Worm (Caenorhabditis elegans): Measurements from ENCODE around the gene W03C9.8.
A peak's percentile ranks its signal among the peaks of the same experiment; 100 is the strongest.

The W03C9.8 gene

DNA sequence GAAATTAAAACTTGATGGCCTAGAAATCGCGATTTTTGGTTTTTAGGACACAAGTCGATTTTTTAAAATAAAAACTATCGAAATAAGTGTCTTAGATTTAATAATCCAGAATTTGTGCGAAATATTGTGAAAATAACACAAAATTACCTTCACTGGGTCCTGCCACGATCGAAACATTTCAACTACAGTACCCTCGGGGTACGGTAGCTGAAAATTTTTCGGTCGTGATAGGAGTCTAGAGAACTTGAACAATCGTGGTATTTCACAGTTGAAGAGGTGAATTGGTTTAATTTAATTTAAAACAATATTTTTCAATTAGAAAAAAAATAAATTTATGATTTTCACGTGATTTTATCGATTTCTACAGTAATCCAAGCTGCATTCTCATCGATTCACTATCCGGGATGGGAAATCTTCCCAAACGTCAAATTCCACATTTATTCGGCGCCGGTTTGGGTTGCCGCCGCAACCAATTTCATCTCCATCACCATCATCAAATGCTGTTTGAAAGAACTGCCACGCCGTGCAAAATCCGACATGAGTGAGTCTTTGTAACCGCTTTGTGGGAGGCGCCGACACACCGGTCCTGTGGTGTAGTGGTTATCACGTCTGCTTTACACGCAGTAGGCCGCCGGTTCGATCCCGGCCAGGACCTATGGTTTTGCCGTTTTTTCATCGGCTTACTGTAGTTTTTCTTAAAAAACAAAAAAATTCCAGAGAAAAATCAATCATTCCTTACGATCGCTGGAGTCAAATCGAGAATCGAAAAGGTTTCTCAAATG, 10.4 kb downstream of the W03C9.8 start (continued):
- TF ChIP-seq ZK185.1 (tag; optimal IDR thresholded peaks at IDR 0.05; ENCODE audit: poor library complexity, severe bottlenecking) (no peak), lsl-1 (GFP tag; optimal IDR thresholded peaks at IDR 0.05) (peak; percentile 74), F49E8.2 (tag; optimal IDR thresholded peaks at IDR 0.05; ENCODE audit: insufficient read depth) (peak; percentile 32), ets-4 (GFP tag; optimal IDR thresholded peaks at IDR 0.05) (no peak), sptf-2 (GFP tag; optimal IDR thresholded peaks at IDR 0.05) (no peak), lin-54 (GFP tag; optimal IDR thresholded peaks at IDR 0.05) (peak; percentile 5), mel-28 (tag; optimal IDR thresholded peaks at IDR 0.05; ENCODE audit: borderline replicate concordance) (no peak), cebp-2 (GFP tag; IDR thresholded peaks at IDR 0.05) (no peak), hrde-1 (tag; optimal IDR thresholded peaks at IDR 0.05; ENCODE audit: borderline replicate concordance) (no peak), Y79H2A.3 (GFP tag; conservative IDR thresholded peaks at IDR 0.05) (no peak), Y56A3A.18 (GFP tag; IDR thresholded peaks at IDR 0.05) (no peak), F33H1.4 (GFP tag; IDR thresholded peaks at IDR 0.05) (peak; percentile 30; the same call in 1 of the 2 replicates), hsf-1 (GFP tag; IDR thresholded peaks at IDR 0.05) (no peak), T07F8.4 (tag; optimal IDR thresholded peaks at IDR 0.05) (no peak), ccch-3 (GFP tag; optimal IDR thresholded peaks at IDR 0.05) (no peak), let-526 (GFP tag; IDR thresholded peaks at IDR 0.05) (no peak), aptf-2 (GFP tag; conservative IDR thresholded peaks at IDR 0.05) (no peak), F10E7.11 (tag; optimal IDR thresholded peaks at IDR 0.05) (no peak), ztf-6 (GFP tag; IDR thresholded peaks at IDR 0.05) (no peak), hlh-12 (tag; optimal IDR thresholded peaks at IDR 0.05) (no peak), unc-62 (GFP tag; optimal IDR thresholded peaks at IDR 0.05) (no peak), pha-4 (tag; optimal IDR thresholded peaks at IDR 0.05) (no peak), F37B4.10 (GFP tag; IDR thresholded peaks at IDR 0.05) (no peak), attf-6 (GFP tag; IDR thresholded peaks at IDR 0.05) (no peak), B0019.2 (GFP tag; conservative IDR thresholded peaks at IDR 0.05) (0 out of 2 replicates have a peak, but pooled peaks have one; percentile 30), tlf-1 (GFP tag; optimal IDR thresholded peaks at IDR 0.05) (no peak), madf-10 (tag; optimal IDR thresholded peaks at IDR 0.05) (no peak), ceh-100 (GFP tag; IDR thresholded peaks at IDR 0.05) (no peak), bed-2 (GFP tag; IDR thresholded peaks at IDR 0.05) (no peak), Y67H2A.10 (GFP tag; conservative IDR thresholded peaks at IDR 0.05) (no peak), F22D6.2 (tag; optimal IDR thresholded peaks at IDR 0.05) (no peak), sea-2 (GFP tag; IDR thresholded peaks at IDR 0.05) (no peak), F57C9.4 (tag; optimal IDR thresholded peaks at IDR 0.05) (no peak), egrh-3 (GFP tag; IDR thresholded peaks at IDR 0.05) (no peak), T26A5.8 (tag; optimal IDR thresholded peaks at IDR 0.05) (no peak), let-607 (tag; optimal IDR thresholded peaks at IDR 0.05) (no peak), K11D2.4 (GFP tag; IDR thresholded peaks at IDR 0.05) (no peak), ceh-40 (GFP tag; IDR thresholded peaks at IDR 0.05) (no peak), nfya-1 (tag; optimal IDR thresholded peaks at IDR 0.05; ENCODE audit: borderline replicate concordance, insufficient read depth) (no peak), mes-4 (tag; optimal IDR thresholded peaks at IDR 0.05) (no peak), Y53G8AR.9 (GFP tag; conservative IDR thresholded peaks at IDR 0.05) (no peak), aptf-3 (GFP tag; IDR thresholded peaks at IDR 0.05) (no peak), snpc-1.1 (tag; optimal IDR thresholded peaks at IDR 0.05; ENCODE audit: insufficient read depth) (no peak), mxl-1 (tag; optimal IDR thresholded peaks at IDR 0.05) (no peak), C17E4.6 (GFP tag; IDR thresholded peaks at IDR 0.05) (no peak)
